Fruit fly (Drosophila melanogaster) whole organism, prepupa: ENCODE results near the gene AGO2.

Experiments
- CG11902 ChIP-seq: fragments of 200-800 bp; sonication (Bioruptor generic); optimal IDR thresholded peaks from 3 replicates; lab custom pipeline; 2016; ENCODE audit warnings: missing biosample characterization, missing genetic modification characterization
- Eip75B ChIP-seq: fragments of 200-800 bp; sonication (Bioruptor generic); optimal IDR thresholded peaks from 3 replicates; lab custom pipeline; 2016; ENCODE audit warnings: missing biosample characterization, missing genetic modification characterization
- Sox102F ChIP-seq: fragments of 200-800 bp; sonication (Bioruptor generic); optimal IDR thresholded peaks from 2 replicates; lab custom pipeline; 2016; ENCODE audit warnings: missing biosample characterization, mild to moderate bottlenecking, missing genetic modification characterization
- fkh ChIP-seq: fragments of 200-800 bp; sonication (Bioruptor generic); optimal IDR thresholded peaks from 3 replicates; lab custom pipeline; 2017; ENCODE audit warnings: missing biosample characterization, mild to moderate bottlenecking, missing genetic modification characterization, moderate library complexity
- lz ChIP-seq: fragments of 200-800 bp; sonication (Bioruptor generic); optimal IDR thresholded peaks from 3 replicates; lab custom pipeline; 2016; ENCODE audit warnings: missing biosample characterization, missing genetic modification characterization
- net ChIP-seq: fragments of 200-800 bp; sonication (Bioruptor generic); optimal IDR thresholded peaks from 3 replicates; lab custom pipeline; 2016; ENCODE audit warnings: missing biosample characterization, missing genetic modification characterization

- TF ChIP-seq lz (GFP tag; lab: Kevin White, UChicago) (no peak), fkh (GFP tag; lab: Kevin White, UChicago) (no peak), Sox102F (GFP tag; lab: Kevin White, UChicago) (no peak), net (no peak), CG11902 (no peak), Eip75B (GFP tag; lab: Kevin White, UChicago) (no peak)
Measured at dm6 chr3L:15536550-15536949, 17.4 kb upstream of the AGO2 start.
